Worm (Caenorhabditis elegans) whole organism, L2 larva: ENCODE measurements around the gene tmed-1.

ENCODE experiments used
- R02D3.7 ChIP-seq: fragments of 150-350 bp; optimal IDR thresholded peaks from 2 replicates; lab custom pipeline; 2014; ENCODE audit warnings: missing biosample characterization, missing genetic modification characterization
- alr-1 ChIP-seq: fragments of 150-350 bp; optimal IDR thresholded peaks from 2 replicates; lab custom pipeline; 2014; ENCODE audit warnings: missing biosample characterization, missing genetic modification characterization
- aly-2 ChIP-seq: fragments of 150-350 bp; optimal IDR thresholded peaks from 2 replicates; lab custom pipeline; 2014; ENCODE audit warnings: missing biosample characterization, missing genetic modification characterization
- ama-1 ChIP-seq: fragments of 150-350 bp; optimal IDR thresholded peaks from 2 replicates; lab custom pipeline; 2018; ENCODE audit warnings: inconsistent platforms
- blmp-1 ChIP-seq: sonication (generic microtip); optimal IDR thresholded peaks from 2 replicates; lab custom pipeline; 2017; ENCODE audit warnings: missing genetic modification characterization, mild to moderate bottlenecking, missing compliant biosample characterization, antibody characterized with exemption, moderate library complexity; ENCODE audit not compliant: insufficient read depth
- ceh-16 ChIP-seq: fragments of 150-350 bp; optimal IDR thresholded peaks from 2 replicates; lab custom pipeline; 2014; ENCODE audit warnings: missing biosample characterization, missing genetic modification characterization
- ceh-82 ChIP-seq: fragments of 150-350 bp; optimal IDR thresholded peaks from 2 replicates; lab custom pipeline; 2014; ENCODE audit warnings: missing biosample characterization, missing genetic modification characterization
- crh-2 ChIP-seq: sonication (generic microtip); optimal IDR thresholded peaks from 2 replicates; lab custom pipeline; 2017; ENCODE audit warnings: missing biosample characterization, missing genetic modification characterization
- egl-27 ChIP-seq: sonication (generic microtip); optimal IDR thresholded peaks from 3 replicates; lab custom pipeline; 2017; ENCODE audit warnings: missing biosample characterization, missing genetic modification reagents, missing genetic modification characterization
- elt-3 ChIP-seq: sonication (generic microtip); optimal IDR thresholded peaks from 2 replicates; lab custom pipeline; 2017; ENCODE audit warnings: missing biosample characterization, missing genetic modification characterization
- fos-1 ChIP-seq: fragments of 150-350 bp; optimal IDR thresholded peaks from 2 replicates; lab custom pipeline; 2014; ENCODE audit warnings: missing biosample characterization, missing genetic modification characterization
- lin-11 ChIP-seq: fragments of 150-350 bp; sonication (generic microtip); optimal IDR thresholded peaks from 2 replicates; lab custom pipeline; 2014; ENCODE audit warnings: missing biosample characterization, missing genetic modification characterization, inconsistent platforms, mixed read lengths
- lin-13 ChIP-seq: fragments of 150-350 bp; optimal IDR thresholded peaks from 2 replicates; lab custom pipeline; 2014; ENCODE audit warnings: missing biosample characterization, missing genetic modification reagents, missing genetic modification characterization
- lin-39 ChIP-seq: fragments of 150-350 bp; optimal IDR thresholded peaks from 2 replicates; lab custom pipeline; 2014; ENCODE audit warnings: missing biosample characterization, missing genetic modification reagents, missing genetic modification characterization
- lsy-2 ChIP-seq, 2 experiments: fragments of 150-350 bp in 1 of 2; sonication (generic microtip) in 1 of 2; optimal IDR thresholded peaks; 2 replicates each; lab custom pipeline; 2014 to 2017; ENCODE audit warnings: missing biosample characterization in 2 of 2, missing genetic modification characterization in 2 of 2
- mab-5 ChIP-seq: fragments of 150-350 bp; optimal IDR thresholded peaks from 2 replicates; lab custom pipeline; 2014; ENCODE audit warnings: missing biosample characterization, missing genetic modification characterization
- mdl-1 ChIP-seq, 2 experiments: fragments of 150-350 bp in 1 of 2; sonication (generic microtip) in 1 of 2; optimal IDR thresholded peaks; 2 replicates each; lab custom pipeline; 2017; ENCODE audit warnings: missing biosample characterization in 2 of 2, missing genetic modification characterization in 2 of 2
- nhr-10 ChIP-seq: sonication (generic microtip); optimal IDR thresholded peaks from 2 replicates; lab custom pipeline; 2017; ENCODE audit warnings: missing biosample characterization, missing genetic modification characterization
- nhr-129 ChIP-seq: fragments of 150-350 bp; optimal IDR thresholded peaks from 2 replicates; lab custom pipeline; 2014; ENCODE audit warnings: missing biosample characterization, missing genetic modification characterization
- nhr-21 ChIP-seq: fragments of 150-350 bp; optimal IDR thresholded peaks from 2 replicates; lab custom pipeline; 2014; ENCODE audit warnings: missing biosample characterization, missing genetic modification characterization
- nhr-237 ChIP-seq: fragments of 150-350 bp; optimal IDR thresholded peaks from 2 replicates; lab custom pipeline; 2014; ENCODE audit warnings: missing biosample characterization, missing genetic modification characterization
- nhr-25 ChIP-seq: fragments of 150-350 bp; sonication (generic microtip); optimal IDR thresholded peaks from 3 replicates; lab custom pipeline; 2014; ENCODE audit warnings: missing biosample characterization, missing genetic modification characterization
- nhr-6 ChIP-seq: fragments of 150-350 bp; optimal IDR thresholded peaks from 2 replicates; lab custom pipeline; 2014; ENCODE audit warnings: missing biosample characterization, missing genetic modification characterization
- peb-1 ChIP-seq: fragments of 150-350 bp; optimal IDR thresholded peaks from 2 replicates; lab custom pipeline; 2014; ENCODE audit warnings: missing biosample characterization, missing genetic modification characterization
- sem-4 ChIP-seq: fragments of 150-350 bp; optimal IDR thresholded peaks from 2 replicates; lab custom pipeline; 2014; ENCODE audit warnings: missing biosample characterization, missing genetic modification reagents, missing genetic modification characterization
- skn-1 ChIP-seq: sonication (generic microtip); optimal IDR thresholded peaks from 2 replicates; lab custom pipeline; 2017; ENCODE audit warnings: missing biosample characterization, missing genetic modification characterization
- sma-3 ChIP-seq: sonication (generic microtip); optimal IDR thresholded peaks from 2 replicates; lab custom pipeline; 2016; ENCODE audit warnings: missing genetic modification reagents, missing genetic modification characterization, missing compliant biosample characterization
- sma-9 ChIP-seq, 2 experiments: fragments of 150-350 bp in 1 of 2; sonication (generic microtip) in 1 of 2; optimal IDR thresholded peaks; 2 replicates each; lab custom pipeline; 2014 to 2016; ENCODE audit warnings: missing genetic modification characterization in 2 of 2, mild to moderate bottlenecking in 1 of 2, missing biosample characterization in 1 of 2, missing compliant biosample characterization in 1 of 2, missing genetic modification reagents in 1 of 2, moderate library complexity in 1 of 2
- zag-1 ChIP-seq: fragments of 150-350 bp; optimal IDR thresholded peaks from 2 replicates; lab custom pipeline; 2014; ENCODE audit warnings: missing biosample characterization, missing genetic modification characterization
- ztf-1 ChIP-seq: fragments of 200-800 bp; sonication (Bioruptor generic); conservative IDR thresholded peaks from 2 replicates; pipeline ENCODE4 v1.3.6; 2022; ENCODE audit warnings: missing genetic modification characterization, missing compliant biosample characterization
- ztf-11 ChIP-seq: sonication (generic microtip); optimal IDR thresholded peaks from 2 replicates; lab custom pipeline; 2017; ENCODE audit warnings: missing biosample characterization, missing genetic modification characterization
- ztf-4 ChIP-seq: fragments of 150-350 bp; optimal IDR thresholded peaks from 2 replicates; lab custom pipeline; 2014; ENCODE audit warnings: missing biosample characterization, missing genetic modification characterization

Gene tmed-1

ce11 chrIV:12044844-12045738, 32.9 kb downstream of the tmed-1 start:
- no peak for TF ChIP-seq elt-3 (tag; lab: Kevin White, UChicago)
- no peak for TF ChIP-seq ztf-1 (GFP tag; lab: Robert Waterston, UW)
- peak; percentile 29 for TF ChIP-seq ceh-16 (tag; lab: Kevin White, UChicago)
- no peak for TF ChIP-seq skn-1 (tag; lab: Kevin White, UChicago)
- peak in 1 of 2 experiments; percentile 21 for TF ChIP-seq lsy-2 (tag; optimal IDR thresholded peaks at IDR 0.05; lab: Kevin White, UChicago)
- TF ChIP-seq egl-27 (tag; lab: Kevin White, UChicago), result peak; percentile 34
- peak; percentile 83 for TF ChIP-seq sma-9 (GFP tag; optimal IDR thresholded peaks at IDR 0.05; lab: Kevin White, UChicago)
- TF ChIP-seq sma-9 (tag; optimal IDR thresholded peaks at IDR 0.05; lab: Kevin White, UChicago), result no peak
- no peak for TF ChIP-seq sem-4 (tag; lab: Kevin White, UChicago)
- no peak for TF ChIP-seq R02D3.7 (tag; lab: Kevin White, UChicago)
- TF ChIP-seq ama-1 (lab: Kevin White, UChicago), result no peak
- TF ChIP-seq nhr-25 (tag; lab: Kevin White, UChicago), result peak; percentile 36
- TF ChIP-seq blmp-1 (tag; lab: Kevin White, UChicago), result peak; percentile 56
- TF ChIP-seq nhr-21 (tag; lab: Kevin White, UChicago), result peak; percentile 47
- TF ChIP-seq nhr-129 (tag; lab: Kevin White, UChicago), result peak; percentile 64
- no peak for TF ChIP-seq mab-5 (tag; lab: Kevin White, UChicago)
- peak; percentile 59 for TF ChIP-seq sma-3 (GFP tag; lab: Kevin White, UChicago)
- no peak for TF ChIP-seq nhr-10 (tag; lab: Kevin White, UChicago)
- TF ChIP-seq fos-1 (tag; lab: Kevin White, UChicago), result peak; percentile 28

ce11 chrIV:12043054-12043453, 34.9 kb downstream of the tmed-1 start:
- TF ChIP-seq peb-1 (tag; lab: Kevin White, UChicago), result no peak
- TF ChIP-seq ztf-11 (tag; lab: Kevin White, UChicago), result no peak
- TF ChIP-seq sma-9 (GFP tag; optimal IDR thresholded peaks at IDR 0.05; lab: Kevin White, UChicago), result peak; percentile 51
- no peak for TF ChIP-seq sma-9 (tag; optimal IDR thresholded peaks at IDR 0.05; lab: Kevin White, UChicago)
- TF ChIP-seq ztf-1 (GFP tag; lab: Robert Waterston, UW), result no peak
- no peak for TF ChIP-seq ceh-82
- TF ChIP-seq aly-2 (tag; lab: Kevin White, UChicago), result no peak
- TF ChIP-seq ceh-16 (tag; lab: Kevin White, UChicago), result no peak
- TF ChIP-seq alr-1, result no peak
- peak; percentile 36 for TF ChIP-seq crh-2 (tag; lab: Kevin White, UChicago)
- TF ChIP-seq fos-1 (tag; lab: Kevin White, UChicago), result peak; percentile 16
- no peak for TF ChIP-seq nhr-237
- TF ChIP-seq lin-39, result no peak
- peak; percentile 61 for TF ChIP-seq nhr-129 (tag; lab: Kevin White, UChicago)
- no peak for TF ChIP-seq nhr-6 (tag; lab: Kevin White, UChicago)
- no peak for TF ChIP-seq nhr-25 (tag; lab: Kevin White, UChicago)
- no peak for TF ChIP-seq lin-11 (tag; lab: Kevin White, UChicago)
- TF ChIP-seq, all 48 proteins: peak for 4

ce11 chrIV:12040431-12040830, 37.5 kb downstream of the tmed-1 start:
- TF ChIP-seq nhr-129 (tag; lab: Kevin White, UChicago) (peak; percentile 35), lin-13 (GFP tag; lab: Kevin White, UChicago) (no peak), sem-4 (tag; lab: Kevin White, UChicago) (no peak), fos-1 (tag; lab: Kevin White, UChicago) (peak; percentile 60), sma-9 (GFP tag; optimal IDR thresholded peaks at IDR 0.05; lab: Kevin White, UChicago) (peak; percentile 23), sma-9 (tag; optimal IDR thresholded peaks at IDR 0.05; lab: Kevin White, UChicago) (no peak), nhr-237 (no peak), nhr-6 (tag; lab: Kevin White, UChicago) (no peak)

- no peak for TF ChIP-seq mdl-1 (tag; optimal IDR thresholded peaks at IDR 0.05; lab: Kevin White, UChicago)
- peak; percentile 11 for TF ChIP-seq lin-13 (GFP tag; lab: Kevin White, UChicago)
- TF ChIP-seq nhr-6 (tag; lab: Kevin White, UChicago), result peak; percentile 1
- peak; percentile 64 for TF ChIP-seq sem-4 (tag; lab: Kevin White, UChicago)
- no peak for TF ChIP-seq zag-1
- TF ChIP-seq nhr-129 (tag; lab: Kevin White, UChicago), result peak; percentile 6
- peak; percentile 47 for TF ChIP-seq sma-3 (GFP tag; lab: Kevin White, UChicago)
- TF ChIP-seq nhr-25 (tag; lab: Kevin White, UChicago), result peak; percentile 48
- TF ChIP-seq ztf-4, result peak; percentile 61
- peak; percentile 51 for TF ChIP-seq ama-1 (lab: Kevin White, UChicago)
- TF ChIP-seq egl-27 (tag; lab: Kevin White, UChicago), result no peak
- peak in 1 of 2 experiments; percentile 63 for TF ChIP-seq lsy-2 (tag; optimal IDR thresholded peaks at IDR 0.05; lab: Kevin White, UChicago)
- TF ChIP-seq, all 48 proteins: peak for 9
Measured at ce11 chrIV:12036924-12037323, 41.0 kb downstream of the tmed-1 start.
